Worm (Caenorhabditis elegans) whole organism, early embryonic: Measurements from ENCODE around the gene F12E12.2.

ENCODE experiments used
- B0310.2 ChIP-seq: sonication (generic microtip); optimal IDR thresholded peaks from 2 replicates; lab custom pipeline; 2016; ENCODE audit warnings: mild to moderate bottlenecking, missing genetic modification characterization, missing compliant biosample characterization
- F13C5.2 ChIP-seq: sonication (generic microtip); optimal IDR thresholded peaks from 2 replicates; lab custom pipeline; 2017; ENCODE audit warnings: mild to moderate bottlenecking, missing genetic modification characterization, inconsistent platforms, missing compliant biosample characterization
- aly-1 ChIP-seq: sonication (generic microtip); optimal IDR thresholded peaks from 2 replicates; lab custom pipeline; 2016; ENCODE audit warnings: missing genetic modification characterization, missing compliant biosample characterization
- ama-1 ChIP-seq: fragments of 150-350 bp; optimal IDR thresholded peaks from 2 replicates; lab custom pipeline; 2014
- ceh-13 ChIP-seq: fragments of 200-800 bp; sonication (Bioruptor generic); optimal IDR thresholded peaks from 2 replicates; lab custom pipeline; 2018; ENCODE audit warnings: mild to moderate bottlenecking, missing genetic modification characterization, missing compliant biosample characterization
- ceh-36 ChIP-seq: sonication (generic microtip); optimal IDR thresholded peaks from 2 replicates; lab custom pipeline; 2016; ENCODE audit warnings: missing genetic modification characterization, inconsistent platforms, missing compliant biosample characterization
- ets-7 ChIP-seq: sonication (generic microtip); optimal IDR thresholded peaks from 2 replicates; lab custom pipeline; 2016; ENCODE audit warnings: missing genotype, missing genetic modification characterization, missing compliant biosample characterization
- flt-1 ChIP-seq: fragments of 200-800 bp; sonication (Bioruptor generic); IDR thresholded peaks from 2 replicates; pipeline ENCODE4 v1.3.6; 2022; ENCODE audit warnings: missing genetic modification characterization, missing compliant biosample characterization
- hmbx-1 ChIP-seq: sonication (generic microtip); optimal IDR thresholded peaks from 2 replicates; lab custom pipeline; 2016; ENCODE audit warnings: mild to moderate bottlenecking, missing genetic modification characterization, missing compliant biosample characterization
- hmg-4 ChIP-seq: fragments of 200-800 bp; sonication (Bioruptor generic); optimal IDR thresholded peaks from 2 replicates; lab custom pipeline; 2018; ENCODE audit warnings: mild to moderate bottlenecking, missing genetic modification characterization, missing compliant biosample characterization
- hnd-1 ChIP-seq: sonication (generic microtip); optimal IDR thresholded peaks from 2 replicates; lab custom pipeline; 2016; ENCODE audit warnings: missing genetic modification characterization, missing compliant biosample characterization
- pes-1 ChIP-seq: fragments of 200-800 bp; sonication (Bioruptor generic); IDR thresholded peaks from 2 replicates; pipeline ENCODE4 v1.3.6; 2022; ENCODE audit warnings: missing genetic modification reagents, missing genetic modification characterization, missing compliant biosample characterization
- scrt-1 ChIP-seq: fragments of 200-800 bp; sonication (Bioruptor generic); IDR thresholded peaks from 2 replicates; pipeline ENCODE4 v1.3.6; 2022; ENCODE audit warnings: missing genetic modification characterization, missing compliant biosample characterization
- sea-1 ChIP-seq: fragments of 200-800 bp; sonication (Bioruptor generic); conservative IDR thresholded peaks from 2 replicates; pipeline ENCODE4 v1.3.6; 2022; ENCODE audit warnings: missing genetic modification characterization, missing compliant biosample characterization
- tbx-11 ChIP-seq: fragments of 200-800 bp; sonication (Bioruptor generic); IDR thresholded peaks from 2 replicates; pipeline ENCODE4 v1.3.6; 2022; ENCODE audit warnings: missing genetic modification characterization, missing compliant biosample characterization
- tbx-37 ChIP-seq: fragments of 200-800 bp; sonication (Bioruptor generic); conservative IDR thresholded peaks from 2 replicates; pipeline ENCODE4 v1.3.6; 2022; ENCODE audit warnings: missing genetic modification reagents, missing genetic modification characterization, missing compliant biosample characterization
- tra-4 ChIP-seq: sonication (generic microtip); optimal IDR thresholded peaks from 2 replicates; lab custom pipeline; 2017; ENCODE audit warnings: missing genetic modification characterization, missing compliant biosample characterization

The F12E12.2 gene

DNA sequence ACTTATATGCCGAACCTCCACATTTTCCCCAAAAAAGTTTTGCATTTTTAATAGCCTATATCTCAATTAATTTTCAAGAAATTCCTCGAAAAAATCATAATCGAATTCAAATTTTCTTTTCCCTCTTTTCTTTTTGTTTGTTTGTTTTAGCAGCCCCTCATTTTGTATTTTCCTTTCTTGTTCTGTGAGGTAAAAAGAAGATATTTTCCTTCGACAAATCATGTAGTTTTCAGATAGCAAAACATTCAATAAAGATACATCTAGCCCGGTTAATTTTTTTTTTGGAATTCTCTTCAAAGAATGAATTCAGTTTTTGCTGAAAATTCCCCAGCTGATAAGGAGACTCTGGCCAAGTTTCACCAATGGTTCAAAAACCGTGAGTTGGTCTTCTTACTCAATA, 36.0 kb downstream of the F12E12.2 start, which contains the start of gene T24E12.3:
TSS of gene T24E12.3 (plus strand) at position 301 of the 400 bp plus-strand sequence.
- TF ChIP-seq flt-1 (GFP tag; lab: Robert Waterston, UW) = no peak
- TF ChIP-seq F13C5.2 (tag; lab: Kevin White, UChicago) = no peak
- no peak for TF ChIP-seq scrt-1
- no peak for TF ChIP-seq B0310.2 (tag; lab: Kevin White, UChicago)
- no peak for TF ChIP-seq ceh-36 (tag; lab: Kevin White, UChicago)
- no peak for TF ChIP-seq ama-1 (lab: Kevin White, UChicago)
- no peak for TF ChIP-seq aly-1 (tag; lab: Kevin White, UChicago)
- TF ChIP-seq hmbx-1 (tag; lab: Kevin White, UChicago) = no peak
- no peak for TF ChIP-seq ets-7 (tag; lab: Kevin White, UChicago)
- TF ChIP-seq sea-1 (GFP tag; lab: Robert Waterston, UW) = no peak
- no peak for TF ChIP-seq pes-1 (GFP tag; lab: Robert Waterston, UW)
- no peak for TF ChIP-seq ceh-13 (GFP tag; lab: Kevin White, UChicago)
- no peak for TF ChIP-seq tbx-11
- no peak for TF ChIP-seq hnd-1 (tag; lab: Kevin White, UChicago)
- TF ChIP-seq tbx-37 (GFP tag; lab: Robert Waterston, UW) = no peak

ce11 chrII:3777802-3778201, 38.1 kb downstream of the F12E12.2 start:
- no peak for TF ChIP-seq hmg-4 (GFP tag; lab: Kevin White, UChicago)
- no peak for TF ChIP-seq tbx-11
- no peak for TF ChIP-seq F13C5.2 (tag; lab: Kevin White, UChicago)
- TF ChIP-seq B0310.2 (tag; lab: Kevin White, UChicago) = no peak
- TF ChIP-seq hnd-1 (tag; lab: Kevin White, UChicago) = no peak
- no peak for TF ChIP-seq tra-4
- no peak for TF ChIP-seq flt-1 (GFP tag; lab: Robert Waterston, UW)
- TF ChIP-seq tbx-37 (GFP tag; lab: Robert Waterston, UW) = no peak
- no peak for TF ChIP-seq ets-7 (tag; lab: Kevin White, UChicago)
- no peak for TF ChIP-seq ceh-13 (GFP tag; lab: Kevin White, UChicago)
- no peak for TF ChIP-seq ceh-36 (tag; lab: Kevin White, UChicago)
- no peak for TF ChIP-seq pes-1 (GFP tag; lab: Robert Waterston, UW)
- TF ChIP-seq hmbx-1 (tag; lab: Kevin White, UChicago) = no peak
- TF ChIP-seq aly-1 (tag; lab: Kevin White, UChicago) = no peak

DNA sequence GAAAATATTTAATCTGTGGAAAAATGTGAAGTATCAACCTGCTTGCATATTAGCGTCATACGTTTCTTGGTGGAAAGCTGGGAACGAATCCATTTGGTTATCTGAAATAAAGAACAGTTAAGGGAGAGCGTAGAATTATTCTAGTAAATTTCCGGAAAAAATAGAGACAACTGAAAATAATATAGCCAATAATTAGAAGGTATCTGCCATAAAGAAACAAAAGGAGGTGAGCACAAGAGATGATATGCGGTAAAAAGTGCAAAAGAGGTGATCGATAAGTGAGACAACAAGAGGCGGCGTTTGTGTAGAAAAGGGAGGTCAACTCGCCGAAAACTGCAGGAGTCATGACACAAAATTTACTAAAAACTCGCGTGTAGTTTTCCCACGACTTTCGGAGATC, 39.7 kb downstream of the F12E12.2 start, which contains the start of gene T24E12.11:
TSS of gene T24E12.11 (minus strand) at position 101 of the 400 bp plus-strand sequence.
- TF ChIP-seq ceh-13 (GFP tag; lab: Kevin White, UChicago) (no peak), tbx-11 (no peak)

DNA sequence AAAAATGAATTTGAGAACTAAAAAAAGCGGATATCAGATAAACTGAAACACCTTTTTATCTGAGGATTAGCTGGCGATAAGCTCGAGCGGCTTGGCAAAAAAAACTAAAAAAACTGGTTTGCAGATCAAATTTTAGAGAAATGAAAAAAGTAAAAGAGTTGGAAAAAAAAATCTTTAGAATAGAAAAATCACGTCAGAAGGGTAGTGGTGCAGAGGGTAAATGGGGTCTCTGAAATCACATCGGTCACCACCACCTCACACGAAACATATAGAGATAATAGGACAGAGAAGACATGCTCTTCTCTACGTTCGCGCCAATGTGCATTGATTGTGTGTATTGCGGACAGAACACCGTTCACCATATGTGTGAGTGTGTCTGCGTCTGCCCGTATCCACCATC, 41.5 kb downstream of the F12E12.2 start:
- TF ChIP-seq hnd-1 (tag; lab: Kevin White, UChicago) (no peak), ceh-36 (tag; lab: Kevin White, UChicago) (no peak), sea-1 (GFP tag; lab: Robert Waterston, UW) (no peak), flt-1 (GFP tag; lab: Robert Waterston, UW) (no peak), tra-4 (no peak)

- TF ChIP-seq sea-1 (GFP tag; lab: Robert Waterston, UW) = no peak
- TF ChIP-seq pes-1 (GFP tag; lab: Robert Waterston, UW) = no peak
- TF ChIP-seq ama-1 (lab: Kevin White, UChicago) = no peak
- TF ChIP-seq ets-7 (tag; lab: Kevin White, UChicago) = no peak
- TF ChIP-seq flt-1 (GFP tag; lab: Robert Waterston, UW) = no peak
- TF ChIP-seq ceh-36 (tag; lab: Kevin White, UChicago) = no peak
- TF ChIP-seq B0310.2 (tag; lab: Kevin White, UChicago) = no peak
- TF ChIP-seq hmbx-1 (tag; lab: Kevin White, UChicago) = no peak
- TF ChIP-seq tbx-37 (GFP tag; lab: Robert Waterston, UW) = no peak
- TF ChIP-seq hmg-4 (GFP tag; lab: Kevin White, UChicago) = no peak
- TF ChIP-seq tra-4 = no peak
- TF ChIP-seq ceh-13 (GFP tag; lab: Kevin White, UChicago) = no peak
- no peak for TF ChIP-seq scrt-1
- TF ChIP-seq hnd-1 (tag; lab: Kevin White, UChicago) = no peak
Observed at ce11 chrII:3782309-3783000, 42.7 kb downstream of the F12E12.2 start, which contains the start of gene T24E12.2. Gene T24E12.2, plus strand, starts transcription at chrII:3782950.

DNA sequence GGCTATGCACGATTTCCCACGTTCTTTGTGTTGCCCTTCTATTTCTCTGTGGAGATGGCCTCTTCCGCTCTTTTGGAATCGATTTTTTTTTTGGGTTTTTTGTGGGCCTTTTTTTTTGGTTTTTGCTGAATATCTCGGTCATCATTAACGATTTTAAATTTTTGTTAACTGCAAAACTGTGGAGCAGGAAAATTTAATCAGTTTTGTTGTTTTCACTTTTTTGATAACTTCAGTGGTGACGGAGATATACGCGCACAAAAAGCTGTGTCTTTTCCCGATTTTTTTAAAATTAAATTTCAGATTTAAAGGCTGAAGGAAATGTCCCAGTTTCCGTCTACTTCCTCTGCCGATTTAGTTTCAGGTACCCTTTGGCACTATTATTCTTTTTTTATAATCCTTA, 45.5 kb downstream of the F12E12.2 start, which contains the start of gene T24E12.1:
TSS of gene T24E12.1 (plus strand) at position 301 of the 400 bp plus-strand sequence.
- no peak for TF ChIP-seq tbx-11
- TF ChIP-seq ceh-36 (tag; lab: Kevin White, UChicago) = no peak
- no peak for TF ChIP-seq ets-7 (tag; lab: Kevin White, UChicago)
- no peak for TF ChIP-seq sea-1 (GFP tag; lab: Robert Waterston, UW)
- no peak for TF ChIP-seq ama-1 (lab: Kevin White, UChicago)

ce11 chrII:3785756-3786155, 46.0 kb downstream of the F12E12.2 start:
- no peak for TF ChIP-seq hmg-4 (GFP tag; lab: Kevin White, UChicago)
- no peak for TF ChIP-seq flt-1 (GFP tag; lab: Robert Waterston, UW)
- TF ChIP-seq sea-1 (GFP tag; lab: Robert Waterston, UW) = no peak
- TF ChIP-seq ets-7 (tag; lab: Kevin White, UChicago) = no peak
- no peak for TF ChIP-seq tra-4
- no peak for TF ChIP-seq ceh-36 (tag; lab: Kevin White, UChicago)
